Fruit fly (Drosophila melanogaster): Measurements from ENCODE around the gene tex.

dm6 chr3R:8300928-8301752, 7.3 kb downstream of the tex start, which contains the start of the genes CG9626 and mRpL1:
- no peak for TF ChIP-seq CG7045 (GFP tag; optimal IDR thresholded peaks at IDR 0.05)
- no peak for TF ChIP-seq CG14711 (tag; optimal IDR thresholded peaks at IDR 0.05)
- TF ChIP-seq CG1620 (GFP tag; optimal IDR thresholded peaks at IDR 0.05): no peak
- no peak for TF ChIP-seq cnc (optimal IDR thresholded peaks at IDR 0.05)
- no peak for TF ChIP-seq cic (GFP tag; optimal IDR thresholded peaks at IDR 0.05)
- no peak for TF ChIP-seq toe (GFP tag; optimal IDR thresholded peaks at IDR 0.05)
- peak; percentile 0 for TF ChIP-seq CG11617 (GFP tag; optimal IDR thresholded peaks at IDR 0.05)
- TF ChIP-seq CG12768 (GFP tag; optimal IDR thresholded peaks at IDR 0.05): no peak
- TF ChIP-seq Mnt (GFP tag; optimal IDR thresholded peaks at IDR 0.05): peak; percentile 50
- TF ChIP-seq bab1 (GFP tag; optimal IDR thresholded peaks at IDR 0.05): peak; percentile 34

All from whole organism, adult.